Fruit fly (Drosophila melanogaster) whole organism, wandering third instar larva: ENCODE results near the gene sip3.

Experiments used
- GATAd ChIP-seq: sonication (Bioruptor generic); optimal IDR thresholded peaks from 2 replicates; lab custom pipeline; 2016; ENCODE audit warnings: missing biosample characterization, missing genetic modification characterization
- Hr83 ChIP-seq: fragments of 200-300 bp; sonication (Bioruptor generic); optimal IDR thresholded peaks from 2 replicates; lab custom pipeline; 2016; ENCODE audit warnings: missing biosample characterization, mild to moderate bottlenecking, missing genetic modification characterization, moderate library complexity; ENCODE audit not compliant: poor library complexity, severe bottlenecking
- Mio ChIP-seq: sonication (Bioruptor generic); optimal IDR thresholded peaks from 2 replicates; lab custom pipeline; 2016; ENCODE audit warnings: missing biosample characterization, missing genetic modification characterization
- OdsH ChIP-seq: fragments of 200-800 bp; sonication (Bioruptor generic); optimal IDR thresholded peaks from 2 replicates; lab custom pipeline; 2016; ENCODE audit warnings: missing biosample characterization, mild to moderate bottlenecking, missing genetic modification characterization
- lola ChIP-seq: fragments of >200 bp; optimal IDR thresholded peaks from 2 replicates; lab custom pipeline; 2017; ENCODE audit warnings: missing biosample characterization, missing genetic modification characterization
- sage ChIP-seq: fragments of 200-800 bp; sonication (Bioruptor generic); optimal IDR thresholded peaks from 2 replicates; lab custom pipeline; 2016; ENCODE audit warnings: missing biosample characterization, mild to moderate bottlenecking, missing genetic modification characterization

dm6 chr3R:31812976-31813298 lies 40.9 kb downstream of the sip3 start:
- TF ChIP-seq OdsH (GFP tag; lab: Kevin White, UChicago) (no peak), sage (GFP tag; lab: Kevin White, UChicago) (no peak), Mio (GFP tag; lab: Kevin White, UChicago) (no peak), lola (no peak), Hr83 (GFP tag; lab: Kevin White, UChicago) (no peak), GATAd (GFP tag; lab: Kevin White, UChicago) (no peak)
